Worm (Caenorhabditis elegans): ENCODE measurements around the gene T28A8.4.
A peak's percentile ranks its signal among the peaks of the same experiment; 100 is the strongest.

The T28A8.4 gene

ce11 chrIII:13527424-13528097 lies 24.1 kb downstream of the T28A8.4 start, which contains the start of gene lron-13:
Gene lron-13 (plus strand): TSS chrIII:13527438.
- TF ChIP-seq mdl-1 (tag; optimal IDR thresholded peaks at IDR 0.05) (no peak), skn-1 (tag; optimal IDR thresholded peaks at IDR 0.05) (no peak), ceh-16 (tag; optimal IDR thresholded peaks at IDR 0.05) (no peak), snpc-4 (tag; optimal IDR thresholded peaks at IDR 0.05) (no peak), R02D3.7 (tag; optimal IDR thresholded peaks at IDR 0.05) (no peak), fos-1 (tag; optimal IDR thresholded peaks at IDR 0.05) (peak; percentile 74), sma-9 (GFP tag; optimal IDR thresholded peaks at IDR 0.05) (peak; percentile 9), sma-9 (tag; optimal IDR thresholded peaks at IDR 0.05) (no peak)

DNA sequence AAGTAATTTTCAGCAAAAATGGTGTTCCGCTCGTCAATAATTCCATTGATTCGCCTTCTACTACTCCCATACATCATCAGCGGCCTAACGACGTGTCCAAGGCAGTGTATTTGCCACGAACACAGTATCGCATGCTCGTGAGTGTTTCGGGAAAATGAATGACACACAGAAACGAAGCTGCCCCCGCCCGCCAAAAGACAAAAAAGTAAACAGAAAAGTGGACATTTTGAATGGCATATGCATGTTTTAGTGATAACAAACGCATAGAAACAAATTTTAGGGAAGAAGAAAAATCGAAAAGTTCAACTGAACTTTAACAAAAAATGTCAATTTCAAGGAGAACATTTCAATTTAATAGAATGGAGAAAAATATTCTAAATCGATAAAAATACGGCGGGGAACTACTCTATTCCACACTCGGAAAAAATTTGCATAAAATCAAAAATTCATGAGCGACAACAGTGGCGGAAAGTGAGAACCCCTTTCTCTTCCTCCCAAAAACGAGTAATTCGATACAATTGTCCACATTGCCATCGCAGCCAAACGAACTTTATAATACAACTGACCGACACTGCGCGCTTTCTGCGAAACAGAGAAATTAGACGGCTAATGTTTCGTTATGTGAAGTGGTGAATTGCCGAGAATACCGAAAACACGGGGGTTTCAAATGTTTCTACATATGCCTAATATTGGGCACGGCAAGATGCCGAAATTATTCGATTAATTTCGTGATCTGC lies 25.2 kb downstream of the T28A8.4 start:
- TF ChIP-seq fos-1 (tag; optimal IDR thresholded peaks at IDR 0.05): peak; percentile 74
- TF ChIP-seq nhr-21 (tag; optimal IDR thresholded peaks at IDR 0.05): no peak

DNA sequence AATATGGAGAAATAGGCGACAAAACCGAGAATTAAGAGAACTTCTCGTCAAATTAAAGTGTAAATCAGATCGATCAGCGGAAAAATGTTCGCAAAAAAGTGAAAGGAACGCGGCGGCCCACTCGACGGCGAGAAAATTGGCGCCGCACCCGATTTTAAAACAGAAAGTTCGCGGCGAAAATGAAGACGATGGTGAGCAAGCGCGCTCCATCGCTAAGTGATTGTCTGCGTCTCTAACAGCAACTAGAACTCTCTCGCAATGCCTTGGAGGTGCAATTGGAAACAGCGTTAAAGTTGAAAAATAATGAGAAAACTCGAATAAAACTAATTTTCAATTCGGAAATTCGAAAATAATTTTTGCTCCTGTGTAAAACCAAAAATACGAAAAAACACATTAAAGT lies 26.5 kb downstream of the T28A8.4 start:
- TF ChIP-seq elt-3 (tag; optimal IDR thresholded peaks at IDR 0.05): no peak
- TF ChIP-seq lin-11 (tag; optimal IDR thresholded peaks at IDR 0.05): peak; percentile 71
- TF ChIP-seq nhr-25 (tag; optimal IDR thresholded peaks at IDR 0.05): peak; percentile 70
- peak; percentile 3 for TF ChIP-seq mab-5 (tag; optimal IDR thresholded peaks at IDR 0.05)
- TF ChIP-seq unc-55 (GFP tag; optimal IDR thresholded peaks at IDR 0.05): peak; percentile 80
- no peak for TF ChIP-seq sma-3 (GFP tag; optimal IDR thresholded peaks at IDR 0.05)
- no peak for TF ChIP-seq ztf-4 (tag; optimal IDR thresholded peaks at IDR 0.05)
- TF ChIP-seq sem-4 (tag; optimal IDR thresholded peaks at IDR 0.05): peak; percentile 21
- TF ChIP-seq nhr-10 (tag; optimal IDR thresholded peaks at IDR 0.05): no peak
- TF ChIP-seq sma-9 (GFP tag; optimal IDR thresholded peaks at IDR 0.05): peak; percentile 50
- TF ChIP-seq sma-9 (tag; optimal IDR thresholded peaks at IDR 0.05): no peak
- TF ChIP-seq nhr-129 (tag; optimal IDR thresholded peaks at IDR 0.05): peak; percentile 53
- no peak for TF ChIP-seq nhr-6 (tag; optimal IDR thresholded peaks at IDR 0.05)
- TF ChIP-seq ztf-1 (GFP tag; conservative IDR thresholded peaks at IDR 0.05): no peak
- TF ChIP-seq ceh-16 (tag; optimal IDR thresholded peaks at IDR 0.05): no peak
- TF ChIP-seq gmeb-1 (tag; optimal IDR thresholded peaks at IDR 0.05): peak; percentile 75
- no peak for TF ChIP-seq alr-1 (tag; optimal IDR thresholded peaks at IDR 0.05)
- TF ChIP-seq nhr-11 (tag; optimal IDR thresholded peaks at IDR 0.05): no peak
- no peak for TF ChIP-seq lin-39 (tag; optimal IDR thresholded peaks at IDR 0.05)
- no peak for TF ChIP-seq aly-2 (tag; optimal IDR thresholded peaks at IDR 0.05)
- TF ChIP-seq elt-1 (tag; optimal IDR thresholded peaks at IDR 0.05): no peak
- TF ChIP-seq fos-1 (tag; optimal IDR thresholded peaks at IDR 0.05): peak; percentile 5
- peak; percentile 47 to 77 for TF ChIP-seq lsy-2 (tag; optimal IDR thresholded peaks at IDR 0.05)
- TF ChIP-seq nhr-12 (tag; optimal IDR thresholded peaks at IDR 0.05): no peak
- no peak for TF ChIP-seq mbf-1 (tag; optimal IDR thresholded peaks at IDR 0.05)
- TF ChIP-seq ZK546.5 (tag; optimal IDR thresholded peaks at IDR 0.05): no peak
- TF ChIP-seq crh-2 (tag; optimal IDR thresholded peaks at IDR 0.05): peak; percentile 70
- no peak for TF ChIP-seq nhr-23 (tag; optimal IDR thresholded peaks at IDR 0.05)
- no peak for TF ChIP-seq ztf-11 (tag; optimal IDR thresholded peaks at IDR 0.05)
- no peak for TF ChIP-seq Y55F3AM.14 (GFP tag; optimal IDR thresholded peaks at IDR 0.05)
- TF ChIP-seq nhr-77 (tag; optimal IDR thresholded peaks at IDR 0.05): no peak
- no peak for TF ChIP-seq unc-62 (GFP tag; optimal IDR thresholded peaks at IDR 0.05)
- TF ChIP-seq dmd-4 (tag; optimal IDR thresholded peaks at IDR 0.05): no peak
- no peak for TF ChIP-seq unc-39 (tag; optimal IDR thresholded peaks at IDR 0.05)
- peak; percentile 60 for TF ChIP-seq nhr-21 (tag; optimal IDR thresholded peaks at IDR 0.05)
- TF ChIP-seq nhr-237 (tag; optimal IDR thresholded peaks at IDR 0.05): no peak
- TF ChIP-seq F13H6.1 (tag; optimal IDR thresholded peaks at IDR 0.05): peak; percentile 41
- no peak for TF ChIP-seq R02D3.7 (tag; optimal IDR thresholded peaks at IDR 0.05)
- TF ChIP-seq snpc-4 (tag; optimal IDR thresholded peaks at IDR 0.05): no peak
- TF ChIP-seq C34F6.9 (tag; optimal IDR thresholded peaks at IDR 0.05): peak; percentile 53
- peak; percentile 76 for TF ChIP-seq lin-13 (GFP tag; optimal IDR thresholded peaks at IDR 0.05)
- no peak for TF ChIP-seq ama-1 (optimal IDR thresholded peaks at IDR 0.05)
- TF ChIP-seq mdl-1 (tag; optimal IDR thresholded peaks at IDR 0.05): no peak
- TF ChIP-seq zag-1 (tag; optimal IDR thresholded peaks at IDR 0.05): no peak
- TF ChIP-seq ceh-82 (tag; optimal IDR thresholded peaks at IDR 0.05): no peak
- no peak for TF ChIP-seq peb-1 (tag; optimal IDR thresholded peaks at IDR 0.05)
- peak; percentile 96 for TF ChIP-seq blmp-1 (tag; optimal IDR thresholded peaks at IDR 0.05; ENCODE audit: insufficient read depth)
- TF ChIP-seq skn-1 (tag; optimal IDR thresholded peaks at IDR 0.05): no peak
